Fruit fly (Drosophila melanogaster): Measurements from ENCODE around the gene Pdss2.

The Pdss2 gene

dm6 chr3L:21060189-21061070, 32.7 kb downstream of the Pdss2 start (continued):
- no peak for TF ChIP-seq CG18764 (GFP tag; optimal IDR thresholded peaks at IDR 0.05)
- no peak for TF ChIP-seq cas (GFP tag; IDR thresholded peaks at IDR 0.05)
- TF ChIP-seq disco-r (GFP tag; optimal IDR thresholded peaks at IDR 0.05) = no peak
- no peak for TF ChIP-seq CG10959 (GFP tag; IDR thresholded peaks at IDR 0.05)
- TF ChIP-seq stc (GFP tag; IDR thresholded peaks at IDR 0.05) = no peak
- TF ChIP-seq CG7987 (GFP tag; optimal IDR thresholded peaks at IDR 0.05) = no peak
- TF ChIP-seq Aef1 (GFP tag; IDR thresholded peaks at IDR 0.05) = no peak
- no peak for TF ChIP-seq croc (GFP tag; conservative IDR thresholded peaks at IDR 0.05)
- TF ChIP-seq Six4 (GFP tag; optimal IDR thresholded peaks at IDR 0.05) = no peak
- no peak for TF ChIP-seq Optix (GFP tag; IDR thresholded peaks at IDR 0.05)
- no peak for TF ChIP-seq Dip2 (GFP tag; IDR thresholded peaks at IDR 0.05)
- no peak for TF ChIP-seq da (GFP tag; optimal IDR thresholded peaks at IDR 0.05)
- TF ChIP-seq CG12071 (GFP tag; optimal IDR thresholded peaks at IDR 0.05) = no peak
- peak; percentile 14 for TF ChIP-seq lab (GFP tag; optimal IDR thresholded peaks at IDR 0.05)
- TF ChIP-seq lbe (GFP tag; optimal IDR thresholded peaks at IDR 0.05) = no peak
- TF ChIP-seq NC2β (GFP tag; optimal IDR thresholded peaks at IDR 0.05) = no peak
- no peak for TF ChIP-seq Mad (GFP tag; optimal IDR thresholded peaks at IDR 0.05)
- no peak for TF ChIP-seq tgo (GFP tag; IDR thresholded peaks at IDR 0.05)
- no peak for TF ChIP-seq dmrt11E (tag; optimal IDR thresholded peaks at IDR 0.05)
- peak; percentile 23 for TF ChIP-seq CG30403 (GFP tag; optimal IDR thresholded peaks at IDR 0.05)
- no peak for TF ChIP-seq hth (optimal IDR thresholded peaks at IDR 0.05)
- TF ChIP-seq CG10431 (GFP tag; optimal IDR thresholded peaks at IDR 0.05) = no peak
- TF ChIP-seq fd96Cb (tag; optimal IDR thresholded peaks at IDR 0.05) = peak; percentile 35
- TF ChIP-seq CG7271 (tag; optimal IDR thresholded peaks at IDR 0.05) = no peak
- TF ChIP-seq CG10654 (GFP tag; optimal IDR thresholded peaks at IDR 0.05) = no peak
- 0 out of 2 replicates have a peak, but pooled peaks have one; percentile 20 for TF ChIP-seq seq (GFP tag; IDR thresholded peaks at IDR 0.05)
- no peak for TF ChIP-seq CG8944 (GFP tag; optimal IDR thresholded peaks at IDR 0.05)
- no peak for TF ChIP-seq pnt (GFP tag; optimal IDR thresholded peaks at IDR 0.05)
- TF ChIP-seq jigr1 (GFP tag; IDR thresholded peaks at IDR 0.05) = no peak
- no peak for TF ChIP-seq insv (GFP tag; optimal IDR thresholded peaks at IDR 0.05)
- TF ChIP-seq CG17612 (GFP tag; IDR thresholded peaks at IDR 0.05) = no peak
- TF ChIP-seq cg (GFP tag; optimal IDR thresholded peaks at IDR 0.05) = no peak
- TF ChIP-seq CG14860 (GFP tag; IDR thresholded peaks at IDR 0.05; ENCODE audit: partially characterized antibody) = no peak
- 0 out of 3 replicates have a peak, but pooled peaks have one; percentile 7 for TF ChIP-seq CG11695 (GFP tag; IDR thresholded peaks at IDR 0.05)
- TF ChIP-seq cato (GFP tag; optimal IDR thresholded peaks at IDR 0.05; ENCODE audit: borderline replicate concordance) = no peak
- TF ChIP-seq sna (GFP tag; IDR thresholded peaks at IDR 0.05; ENCODE audit: partially characterized antibody) = no peak
- no peak for TF ChIP-seq twi (tag; optimal IDR thresholded peaks at IDR 0.05)
- no peak for TF ChIP-seq Dip3 (GFP tag; optimal IDR thresholded peaks at IDR 0.05)
- TF ChIP-seq sug (tag; optimal IDR thresholded peaks at IDR 0.05) = no peak
- no peak for TF ChIP-seq CG1233 (GFP tag; optimal IDR thresholded peaks at IDR 0.05)
- no peak for TF ChIP-seq CG7786 (GFP tag; optimal IDR thresholded peaks at IDR 0.05)
- TF ChIP-seq Gug (GFP tag; IDR thresholded peaks at IDR 0.05) = no peak
- TF ChIP-seq repo (GFP tag; optimal IDR thresholded peaks at IDR 0.05) = no peak
- no peak for TF ChIP-seq her (GFP tag; optimal IDR thresholded peaks at IDR 0.05)
- TF ChIP-seq CG17912 (GFP tag; optimal IDR thresholded peaks at IDR 0.05) = no peak
- no peak for TF ChIP-seq nerfin-1 (tag; optimal IDR thresholded peaks at IDR 0.05)
- peak; percentile 29 for TF ChIP-seq CG17359 (tag; optimal IDR thresholded peaks at IDR 0.05)
- no peak for TF ChIP-seq Xbp1 (GFP tag; optimal IDR thresholded peaks at IDR 0.05)
- no peak for TF ChIP-seq Bteb2 (GFP tag; optimal IDR thresholded peaks at IDR 0.05)
- TF ChIP-seq kni (GFP tag; optimal IDR thresholded peaks at IDR 0.05) = no peak
